Worm (Caenorhabditis elegans) whole organism, L3 larva: Measurements from ENCODE around the gene F54D12.9.

Source experiments
- R02D3.7 ChIP-seq: fragments of 150-350 bp; optimal IDR thresholded peaks from 2 replicates; lab custom pipeline; 2014; ENCODE audit warnings: missing biosample characterization, missing genetic modification characterization
- ama-1 ChIP-seq: fragments of 150-350 bp; optimal IDR thresholded peaks from 2 replicates; lab custom pipeline; 2018
- ceh-16 ChIP-seq: sonication (generic microtip); optimal IDR thresholded peaks from 2 replicates; lab custom pipeline; 2017; ENCODE audit warnings: missing biosample characterization, missing genetic modification characterization
- ceh-28 ChIP-seq: fragments of 150-350 bp; optimal IDR thresholded peaks from 2 replicates; lab custom pipeline; 2014; ENCODE audit warnings: missing biosample characterization, missing genetic modification reagents, missing genetic modification characterization
- ceh-82 ChIP-seq: fragments of 150-350 bp; optimal IDR thresholded peaks from 2 replicates; lab custom pipeline; 2014; ENCODE audit warnings: missing biosample characterization, missing genetic modification characterization
- ceh-9 ChIP-seq: sonication (generic microtip); optimal IDR thresholded peaks from 2 replicates; lab custom pipeline; 2018; ENCODE audit warnings: missing biosample characterization, missing genetic modification characterization
- daf-12 ChIP-seq: fragments of 150-350 bp; optimal IDR thresholded peaks from 2 replicates; lab custom pipeline; 2014; ENCODE audit warnings: missing biosample characterization, missing genetic modification reagents, missing genetic modification characterization
- egl-27 ChIP-seq: sonication (generic microtip); optimal IDR thresholded peaks from 4 replicates; lab custom pipeline; 2017; ENCODE audit warnings: missing biosample characterization, missing genetic modification reagents, missing genetic modification characterization
- elt-1 ChIP-seq: fragments of 150-350 bp; optimal IDR thresholded peaks from 2 replicates; lab custom pipeline; 2014; ENCODE audit warnings: missing biosample characterization, missing genetic modification characterization
- elt-3 ChIP-seq, 3 experiments: fragments of 150-350 bp in 1 of 3; sonication (generic microtip) in 2 of 3; optimal IDR thresholded peaks; 2 replicates in 2 of 3; 4 replicates in 1 of 3; lab custom pipeline; 2014 to 2017; ENCODE audit warnings: missing biosample characterization in 3 of 3, missing genetic modification characterization in 3 of 3
- fkh-2 ChIP-seq: fragments of 150-350 bp; optimal IDR thresholded peaks from 2 replicates; lab custom pipeline; 2014; ENCODE audit warnings: missing biosample characterization, missing genetic modification reagents, missing genetic modification characterization
- fos-1 ChIP-seq: fragments of 150-350 bp; optimal IDR thresholded peaks from 2 replicates; lab custom pipeline; 2014; ENCODE audit warnings: missing biosample characterization, missing genetic modification characterization
- hmg-11 ChIP-seq: sonication (generic microtip); optimal IDR thresholded peaks from 2 replicates; lab custom pipeline; 2016; ENCODE audit warnings: missing genetic modification characterization, missing compliant biosample characterization
- lin-15B ChIP-seq: fragments of 150-350 bp; optimal IDR thresholded peaks from 2 replicates; lab custom pipeline; 2014; ENCODE audit warnings: missing biosample characterization, missing genetic modification characterization
- lin-39 ChIP-seq: fragments of 150-350 bp; optimal IDR thresholded peaks from 2 replicates; lab custom pipeline; 2018; ENCODE audit warnings: missing biosample characterization, missing genetic modification reagents, missing genetic modification characterization
- lsy-12 ChIP-seq: sonication (generic microtip); optimal IDR thresholded peaks from 2 replicates; lab custom pipeline; 2016; ENCODE audit warnings: mild to moderate bottlenecking, missing genetic modification characterization, missing compliant biosample characterization
- mdl-1 ChIP-seq: fragments of 150-350 bp; optimal IDR thresholded peaks from 2 replicates; lab custom pipeline; 2014; ENCODE audit warnings: missing biosample characterization, missing genetic modification characterization
- mml-1 ChIP-seq: fragments of 150-350 bp; sonication (generic microtip); optimal IDR thresholded peaks from 3 replicates; lab custom pipeline; 2014; ENCODE audit warnings: missing biosample characterization, missing genetic modification characterization
- nfya-1 ChIP-seq: sonication (generic microtip); optimal IDR thresholded peaks from 2 replicates; lab custom pipeline; 2017; ENCODE audit warnings: missing genetic modification characterization, mild to moderate bottlenecking, missing compliant biosample characterization, antibody characterized with exemption, moderate library complexity; ENCODE audit not compliant: insufficient read depth
- nhr-11 ChIP-seq: fragments of 150-350 bp; optimal IDR thresholded peaks from 2 replicates; lab custom pipeline; 2014; ENCODE audit warnings: missing biosample characterization, missing genetic modification characterization
- nhr-12 ChIP-seq: fragments of 150-350 bp; optimal IDR thresholded peaks from 2 replicates; lab custom pipeline; 2014; ENCODE audit warnings: missing biosample characterization, missing genetic modification characterization
- nhr-23 ChIP-seq: fragments of 150-350 bp; optimal IDR thresholded peaks from 2 replicates; lab custom pipeline; 2014; ENCODE audit warnings: missing biosample characterization, missing genetic modification reagents, missing genetic modification characterization
- nhr-237 ChIP-seq: fragments of 150-350 bp; optimal IDR thresholded peaks from 2 replicates; lab custom pipeline; 2014; ENCODE audit warnings: missing biosample characterization, missing genetic modification characterization
- nhr-28 ChIP-seq: fragments of 150-350 bp; optimal IDR thresholded peaks from 2 replicates; lab custom pipeline; 2014; ENCODE audit warnings: missing biosample characterization, missing genetic modification characterization
- nhr-77 ChIP-seq: fragments of 150-350 bp; optimal IDR thresholded peaks from 2 replicates; lab custom pipeline; 2014; ENCODE audit warnings: missing biosample characterization, missing genetic modification characterization
- pha-4 ChIP-seq: fragments of 150-350 bp; optimal IDR thresholded peaks from 2 replicates; lab custom pipeline; 2014; ENCODE audit warnings: missing biosample characterization, missing genetic modification reagents, missing genetic modification characterization
- pqm-1 ChIP-seq: fragments of 150-350 bp; optimal IDR thresholded peaks from 2 replicates; lab custom pipeline; 2017; ENCODE audit warnings: missing biosample characterization, missing genetic modification characterization, inconsistent platforms
- sea-2 ChIP-seq: fragments of 150-350 bp; sonication (generic microtip); optimal IDR thresholded peaks from 4 replicates; lab custom pipeline; 2014; ENCODE audit warnings: missing biosample characterization, missing genetic modification reagents, missing genetic modification characterization
- skn-1 ChIP-seq: fragments of 150-350 bp; optimal IDR thresholded peaks from 2 replicates; lab custom pipeline; 2014; ENCODE audit warnings: missing biosample characterization, missing genetic modification characterization
- tbx-2 ChIP-seq: sonication (generic microtip); optimal IDR thresholded peaks from 2 replicates; lab custom pipeline; 2016; ENCODE audit warnings: mild to moderate bottlenecking, missing genetic modification characterization, missing compliant biosample characterization
- unc-39 ChIP-seq: sonication (generic microtip); optimal IDR thresholded peaks from 4 replicates; lab custom pipeline; 2017; ENCODE audit warnings: missing biosample characterization, missing genetic modification characterization
- unc-62 ChIP-seq: fragments of 150-350 bp; sonication (generic microtip); optimal IDR thresholded peaks from 4 replicates; lab custom pipeline; 2014; ENCODE audit warnings: missing biosample characterization, missing genetic modification reagents, missing genetic modification characterization
- ztf-11 ChIP-seq: fragments of 150-350 bp; optimal IDR thresholded peaks from 2 replicates; lab custom pipeline; 2014; ENCODE audit warnings: missing biosample characterization, missing genetic modification characterization

The F54D12.9 gene

ce11 chrII:1368756-1369155 is 12.8 kb downstream of the F54D12.9 start:
- no peak for TF ChIP-seq ceh-9 (tag; lab: Kevin White, UChicago)
- TF ChIP-seq nfya-1 = no peak
- peak; percentile 66 for TF ChIP-seq ceh-28 (tag; lab: Kevin White, UChicago)
- no peak for TF ChIP-seq lin-39 (tag; lab: Kevin White, UChicago)
- no peak for TF ChIP-seq ama-1 (lab: Kevin White, UChicago)

- TF ChIP-seq egl-27 (tag; lab: Kevin White, UChicago) (no peak), nhr-28 (tag; lab: Kevin White, UChicago) (no peak), elt-3 (tag; optimal IDR thresholded peaks at IDR 0.05; lab: Kevin White, UChicago) (no peak), nhr-77 (tag; lab: Kevin White, UChicago) (no peak), unc-39 (tag; lab: Kevin White, UChicago) (no peak), ama-1 (lab: Kevin White, UChicago) (no peak), sea-2 (no peak), ceh-16 (tag; lab: Kevin White, UChicago) (no peak), unc-62 (GFP tag; lab: Kevin White, UChicago) (no peak), daf-12 (no peak), ceh-28 (tag; lab: Kevin White, UChicago) (no peak), lin-39 (tag; lab: Kevin White, UChicago) (no peak), fkh-2 (tag; lab: Kevin White, UChicago) (no peak), mml-1 (tag; lab: Kevin White, UChicago) (no peak), nhr-23 (tag; lab: Kevin White, UChicago) (no peak), mdl-1 (tag; lab: Kevin White, UChicago) (no peak), nhr-12 (no peak), lin-15B (no peak)
These were observed 15.5 kb downstream of the F54D12.9 start for ce11 chrII:1365985-1366384.

- TF ChIP-seq pha-4 (tag; lab: Kevin White, UChicago) (no peak), egl-27 (tag; lab: Kevin White, UChicago) (no peak), lin-15B (no peak), elt-1 (tag; lab: Kevin White, UChicago) (no peak), ceh-82 (tag; lab: Kevin White, UChicago) (no peak), nhr-12 (no peak), ceh-9 (tag; lab: Kevin White, UChicago) (no peak), ceh-28 (tag; lab: Kevin White, UChicago) (no peak), ceh-16 (tag; lab: Kevin White, UChicago) (no peak), ztf-11 (tag; lab: Kevin White, UChicago) (no peak), tbx-2 (tag; lab: Kevin White, UChicago) (no peak), fos-1 (tag; lab: Kevin White, UChicago) (no peak), unc-62 (GFP tag; lab: Kevin White, UChicago) (no peak), ama-1 (lab: Kevin White, UChicago) (no peak), fkh-2 (tag; lab: Kevin White, UChicago) (no peak), nhr-11 (no peak), unc-39 (tag; lab: Kevin White, UChicago) (no peak), R02D3.7 (no peak), nhr-237 (tag; lab: Kevin White, UChicago) (no peak)
These were observed 19.1 kb downstream of the F54D12.9 start for ce11 chrII:1362423-1362822.

- no peak for TF ChIP-seq mdl-1 (tag; lab: Kevin White, UChicago)
- TF ChIP-seq tbx-2 (tag; lab: Kevin White, UChicago) = no peak
- TF ChIP-seq lin-39 (tag; lab: Kevin White, UChicago) = peak; percentile 85
- TF ChIP-seq ceh-82 (tag; lab: Kevin White, UChicago) = no peak
- TF ChIP-seq elt-1 (tag; lab: Kevin White, UChicago) = peak; percentile 54
- TF ChIP-seq fkh-2 (tag; lab: Kevin White, UChicago) = no peak
- TF ChIP-seq unc-62 (GFP tag; lab: Kevin White, UChicago) = no peak
- TF ChIP-seq nfya-1 = peak; percentile 4
These were observed 21.3 kb downstream of the F54D12.9 start for ce11 chrII:1360257-1360656.

- TF ChIP-seq lsy-12 (tag; lab: Kevin White, UChicago) (no peak), fkh-2 (tag; lab: Kevin White, UChicago) (no peak), mml-1 (tag; lab: Kevin White, UChicago) (no peak), hmg-11 (tag; lab: Kevin White, UChicago) (no peak), pqm-1 (tag; lab: Kevin White, UChicago) (no peak), tbx-2 (tag; lab: Kevin White, UChicago) (no peak), skn-1 (tag; lab: Kevin White, UChicago) (no peak), elt-1 (tag; lab: Kevin White, UChicago) (no peak), daf-12 (no peak)
These were observed 23.6 kb downstream of the F54D12.9 start, which contains the start of gene C13A10.2 for ce11 chrII:1357905-1358304. C13A10.2 (minus strand) TSS chrII:1358005.
